Worm (Caenorhabditis elegans) whole organism, L4 larva: ENCODE data around the gene ampd-1.

Experiments
- ZK546.5 ChIP-seq, 2 experiments: sonication (generic microtip); optimal IDR thresholded peaks; 2 replicates each; lab custom pipeline; 2017; ENCODE audit warnings: missing biosample characterization in 2 of 2, missing genetic modification characterization in 2 of 2
- aha-1 ChIP-seq: fragments of 150-350 bp; peaks from one replicate; lab custom pipeline; 2014; ENCODE audit warnings: missing biosample characterization, missing genetic modification characterization
- ama-1 ChIP-seq: fragments of 150-350 bp; optimal IDR thresholded peaks from 2 replicates; lab custom pipeline; 2014; ENCODE audit warnings: inconsistent platforms, mixed read lengths
- ces-1 ChIP-seq: fragments of 150-350 bp; sonication (generic microtip); optimal IDR thresholded peaks from 4 replicates; lab custom pipeline; 2014; ENCODE audit warnings: missing biosample characterization, missing genetic modification reagents, missing genetic modification characterization
- lin-38 ChIP-seq: fragments of 200-800 bp; sonication (Bioruptor generic); IDR thresholded peaks from 2 replicates; pipeline ENCODE4 v1.3.6; 2022; ENCODE audit warnings: missing genetic modification reagents, missing genetic modification characterization, missing compliant biosample characterization
- lsy-2 ChIP-seq, 2 experiments: fragments of 150-350 bp in 1 of 2; sonication (generic microtip) in 1 of 2; optimal IDR thresholded peaks; 2 replicates each; lab custom pipeline; 2014 to 2017; ENCODE audit warnings: missing biosample characterization in 2 of 2, missing genetic modification characterization in 2 of 2
- mxl-2 ChIP-seq: fragments of 200-800 bp; sonication (Bioruptor generic); conservative IDR thresholded peaks from 2 replicates; pipeline ENCODE4 v1.3.6; 2022; ENCODE audit warnings: missing genetic modification reagents, missing genetic modification characterization, missing compliant biosample characterization
- nhr-237 ChIP-seq: sonication (generic microtip); optimal IDR thresholded peaks from 2 replicates; lab custom pipeline; 2017; ENCODE audit warnings: missing biosample characterization, missing genetic modification characterization
- nhr-25 ChIP-seq: sonication (generic microtip); optimal IDR thresholded peaks from 2 replicates; lab custom pipeline; 2017; ENCODE audit warnings: missing genetic modification characterization, mild to moderate bottlenecking, missing compliant biosample characterization, antibody characterized with exemption, moderate library complexity, borderline replicate concordance; ENCODE audit not compliant: insufficient read depth
- nhr-77 ChIP-seq: fragments of 150-350 bp; optimal IDR thresholded peaks from 2 replicates; lab custom pipeline; 2014; ENCODE audit warnings: missing biosample characterization, missing genetic modification characterization
- pqm-1 ChIP-seq: sonication (generic microtip); optimal IDR thresholded peaks from 2 replicates; lab custom pipeline; 2017; ENCODE audit warnings: missing biosample characterization, missing genetic modification characterization
- saeg-2 ChIP-seq: fragments of 200-800 bp; sonication (Bioruptor generic); IDR thresholded peaks from 2 replicates; pipeline ENCODE4 v1.3.6; 2022; ENCODE audit warnings: missing genetic modification reagents, missing genetic modification characterization, missing compliant biosample characterization
- zag-1 ChIP-seq: fragments of 150-350 bp; optimal IDR thresholded peaks from 2 replicates; lab custom pipeline; 2014; ENCODE audit warnings: missing biosample characterization, missing genetic modification characterization
- ztf-11 ChIP-seq: fragments of 150-350 bp; optimal IDR thresholded peaks from 2 replicates; lab custom pipeline; 2014; ENCODE audit warnings: missing biosample characterization, missing genetic modification characterization

DNA sequence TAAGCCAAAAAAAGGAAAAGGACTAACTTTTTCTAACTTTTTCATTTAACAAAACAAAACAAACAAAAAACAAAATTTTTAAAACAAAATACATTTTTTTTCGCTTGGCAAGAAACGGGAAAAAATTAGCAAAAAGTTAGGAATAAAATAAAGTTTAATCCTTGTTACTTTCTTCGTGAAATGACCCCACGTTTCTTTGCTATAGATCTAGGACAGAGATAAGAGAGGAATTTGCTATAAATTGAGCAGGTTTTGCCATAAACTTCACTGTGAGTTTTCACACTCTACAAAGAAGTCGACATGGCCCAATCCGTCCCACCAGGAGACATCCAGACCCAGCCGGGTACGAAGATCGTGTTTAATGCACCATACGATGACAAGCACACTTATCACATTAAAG is 3.6 kb upstream of the ampd-1 start, which contains the start of gene msp-50:
- TF ChIP-seq ama-1 (lab: Kevin White, UChicago), result no peak
- TF ChIP-seq nhr-25 (tag; lab: Kevin White, UChicago), result no peak
- no peak for TF ChIP-seq zag-1 (tag; lab: Kevin White, UChicago)
- no peak for TF ChIP-seq lin-38 (GFP tag; lab: Robert Waterston, UW)
- no peak for TF ChIP-seq saeg-2 (GFP tag; lab: Robert Waterston, UW)
- no peak for TF ChIP-seq ces-1
- no peak for TF ChIP-seq aha-1 (tag; lab: Kevin White, UChicago)
- no peak for TF ChIP-seq nhr-77 (tag; lab: Kevin White, UChicago)
- TF ChIP-seq ztf-11 (tag; lab: Kevin White, UChicago), result no peak
- TF ChIP-seq mxl-2, result no peak
- TF ChIP-seq pqm-1 (tag; lab: Kevin White, UChicago), result no peak
- TF ChIP-seq nhr-237 (tag; lab: Kevin White, UChicago), result no peak
- TF ChIP-seq lsy-2 (tag; optimal IDR thresholded peaks at IDR 0.05; lab: Kevin White, UChicago), result no peak
- no peak for TF ChIP-seq ZK546.5 (tag; optimal IDR thresholded peaks at IDR 0.05; lab: Kevin White, UChicago)
